Worm (Caenorhabditis elegans) whole organism, L2 larva: Measurements from ENCODE around the gene ZK792.1.

ENCODE experiments used
- C34F6.9 ChIP-seq: fragments of 150-350 bp; optimal IDR thresholded peaks from 2 replicates; lab custom pipeline; 2014; ENCODE audit warnings: missing biosample characterization, missing genetic modification characterization
- F13H6.1 ChIP-seq: sonication (generic microtip); optimal IDR thresholded peaks from 2 replicates; lab custom pipeline; 2016; ENCODE audit warnings: missing genetic modification characterization, missing compliant biosample characterization
- Y55F3AM.14 ChIP-seq: fragments of 200-800 bp; sonication (Bioruptor generic); optimal IDR thresholded peaks from 2 replicates; lab custom pipeline; 2018; ENCODE audit warnings: mild to moderate bottlenecking, missing genetic modification characterization, missing compliant biosample characterization
- ZK546.5 ChIP-seq: sonication (generic microtip); optimal IDR thresholded peaks from 2 replicates; lab custom pipeline; 2017; ENCODE audit warnings: missing biosample characterization, missing genetic modification characterization
- aly-2 ChIP-seq: fragments of 150-350 bp; optimal IDR thresholded peaks from 2 replicates; lab custom pipeline; 2014; ENCODE audit warnings: missing biosample characterization, missing genetic modification characterization
- blmp-1 ChIP-seq: sonication (generic microtip); optimal IDR thresholded peaks from 2 replicates; lab custom pipeline; 2017; ENCODE audit warnings: missing genetic modification characterization, mild to moderate bottlenecking, missing compliant biosample characterization, antibody characterized with exemption, moderate library complexity; ENCODE audit not compliant: insufficient read depth
- ceh-16 ChIP-seq: fragments of 150-350 bp; optimal IDR thresholded peaks from 2 replicates; lab custom pipeline; 2014; ENCODE audit warnings: missing biosample characterization, missing genetic modification characterization
- ceh-82 ChIP-seq: fragments of 150-350 bp; optimal IDR thresholded peaks from 2 replicates; lab custom pipeline; 2014; ENCODE audit warnings: missing biosample characterization, missing genetic modification characterization
- crh-2 ChIP-seq: sonication (generic microtip); optimal IDR thresholded peaks from 2 replicates; lab custom pipeline; 2017; ENCODE audit warnings: missing biosample characterization, missing genetic modification characterization
- egl-27 ChIP-seq: sonication (generic microtip); optimal IDR thresholded peaks from 3 replicates; lab custom pipeline; 2017; ENCODE audit warnings: missing biosample characterization, missing genetic modification reagents, missing genetic modification characterization
- elt-1 ChIP-seq: fragments of 150-350 bp; optimal IDR thresholded peaks from 2 replicates; lab custom pipeline; 2014; ENCODE audit warnings: missing biosample characterization, missing genetic modification characterization
- elt-3 ChIP-seq: sonication (generic microtip); optimal IDR thresholded peaks from 2 replicates; lab custom pipeline; 2017; ENCODE audit warnings: missing biosample characterization, missing genetic modification characterization
- fos-1 ChIP-seq: fragments of 150-350 bp; optimal IDR thresholded peaks from 2 replicates; lab custom pipeline; 2014; ENCODE audit warnings: missing biosample characterization, missing genetic modification characterization
- gmeb-1 ChIP-seq: fragments of 150-350 bp; optimal IDR thresholded peaks from 2 replicates; lab custom pipeline; 2014; ENCODE audit warnings: missing biosample characterization, missing genetic modification characterization
- lin-11 ChIP-seq: fragments of 150-350 bp; sonication (generic microtip); optimal IDR thresholded peaks from 2 replicates; lab custom pipeline; 2014; ENCODE audit warnings: missing biosample characterization, missing genetic modification characterization, inconsistent platforms, mixed read lengths
- lin-13 ChIP-seq: fragments of 150-350 bp; optimal IDR thresholded peaks from 2 replicates; lab custom pipeline; 2014; ENCODE audit warnings: missing biosample characterization, missing genetic modification reagents, missing genetic modification characterization
- lin-39 ChIP-seq: fragments of 150-350 bp; optimal IDR thresholded peaks from 2 replicates; lab custom pipeline; 2014; ENCODE audit warnings: missing biosample characterization, missing genetic modification reagents, missing genetic modification characterization
- lsy-2 ChIP-seq, 2 experiments: fragments of 150-350 bp in 1 of 2; sonication (generic microtip) in 1 of 2; optimal IDR thresholded peaks; 2 replicates each; lab custom pipeline; 2014 to 2017; ENCODE audit warnings: missing biosample characterization in 2 of 2, missing genetic modification characterization in 2 of 2
- mab-5 ChIP-seq: fragments of 150-350 bp; optimal IDR thresholded peaks from 2 replicates; lab custom pipeline; 2014; ENCODE audit warnings: missing biosample characterization, missing genetic modification characterization
- mbf-1 ChIP-seq: sonication (generic microtip); optimal IDR thresholded peaks from 2 replicates; lab custom pipeline; 2017; ENCODE audit warnings: missing biosample characterization, missing genetic modification characterization
- mdl-1 ChIP-seq, 2 experiments: fragments of 150-350 bp in 1 of 2; sonication (generic microtip) in 1 of 2; optimal IDR thresholded peaks; 2 replicates each; lab custom pipeline; 2017; ENCODE audit warnings: missing biosample characterization in 2 of 2, missing genetic modification characterization in 2 of 2
- nhr-10 ChIP-seq: sonication (generic microtip); optimal IDR thresholded peaks from 2 replicates; lab custom pipeline; 2017; ENCODE audit warnings: missing biosample characterization, missing genetic modification characterization
- nhr-11 ChIP-seq: fragments of 150-350 bp; optimal IDR thresholded peaks from 2 replicates; lab custom pipeline; 2014; ENCODE audit warnings: missing biosample characterization, missing genetic modification characterization
- nhr-12 ChIP-seq: fragments of 150-350 bp; optimal IDR thresholded peaks from 2 replicates; lab custom pipeline; 2014; ENCODE audit warnings: missing biosample characterization, missing genetic modification characterization
- nhr-129 ChIP-seq: fragments of 150-350 bp; optimal IDR thresholded peaks from 2 replicates; lab custom pipeline; 2014; ENCODE audit warnings: missing biosample characterization, missing genetic modification characterization
- nhr-21 ChIP-seq: fragments of 150-350 bp; optimal IDR thresholded peaks from 2 replicates; lab custom pipeline; 2014; ENCODE audit warnings: missing biosample characterization, missing genetic modification characterization
- nhr-23 ChIP-seq: fragments of 150-350 bp; optimal IDR thresholded peaks from 2 replicates; lab custom pipeline; 2014; ENCODE audit warnings: missing biosample characterization, missing genetic modification reagents, missing genetic modification characterization
- nhr-25 ChIP-seq: fragments of 150-350 bp; sonication (generic microtip); optimal IDR thresholded peaks from 3 replicates; lab custom pipeline; 2014; ENCODE audit warnings: missing biosample characterization, missing genetic modification characterization
- sem-4 ChIP-seq: fragments of 150-350 bp; optimal IDR thresholded peaks from 2 replicates; lab custom pipeline; 2014; ENCODE audit warnings: missing biosample characterization, missing genetic modification reagents, missing genetic modification characterization
- skn-1 ChIP-seq: sonication (generic microtip); optimal IDR thresholded peaks from 2 replicates; lab custom pipeline; 2017; ENCODE audit warnings: missing biosample characterization, missing genetic modification characterization
- sma-3 ChIP-seq: sonication (generic microtip); optimal IDR thresholded peaks from 2 replicates; lab custom pipeline; 2016; ENCODE audit warnings: missing genetic modification reagents, missing genetic modification characterization, missing compliant biosample characterization
- sma-9 ChIP-seq, 2 experiments: fragments of 150-350 bp in 1 of 2; sonication (generic microtip) in 1 of 2; optimal IDR thresholded peaks; 2 replicates each; lab custom pipeline; 2014 to 2016; ENCODE audit warnings: missing genetic modification characterization in 2 of 2, mild to moderate bottlenecking in 1 of 2, missing biosample characterization in 1 of 2, missing compliant biosample characterization in 1 of 2, missing genetic modification reagents in 1 of 2, moderate library complexity in 1 of 2
- snpc-4 ChIP-seq: fragments of 150-350 bp; optimal IDR thresholded peaks from 2 replicates; lab custom pipeline; 2014; ENCODE audit warnings: missing biosample characterization, missing genetic modification characterization
- unc-39 ChIP-seq: fragments of 150-350 bp; optimal IDR thresholded peaks from 2 replicates; lab custom pipeline; 2014; ENCODE audit warnings: missing biosample characterization, missing genetic modification characterization
- unc-62 ChIP-seq: fragments of 150-350 bp; optimal IDR thresholded peaks from 2 replicates; lab custom pipeline; 2014; ENCODE audit warnings: missing biosample characterization, missing genetic modification reagents, missing genetic modification characterization
- zag-1 ChIP-seq: fragments of 150-350 bp; optimal IDR thresholded peaks from 2 replicates; lab custom pipeline; 2014; ENCODE audit warnings: missing biosample characterization, missing genetic modification characterization
- ztf-11 ChIP-seq: sonication (generic microtip); optimal IDR thresholded peaks from 2 replicates; lab custom pipeline; 2017; ENCODE audit warnings: missing biosample characterization, missing genetic modification characterization
- ztf-4 ChIP-seq: fragments of 150-350 bp; optimal IDR thresholded peaks from 2 replicates; lab custom pipeline; 2014; ENCODE audit warnings: missing biosample characterization, missing genetic modification characterization

The ZK792.1 gene

ce11 chrIV:11693493-11693892 is 33.8 kb downstream of the ZK792.1 start, which contains the start of gene ZK792.12:
TSS of gene ZK792.12 (plus strand) at chrIV:11693793.
- no peak for TF ChIP-seq elt-1 (tag; lab: Kevin White, UChicago)
- TF ChIP-seq nhr-23 = no peak
- no peak for TF ChIP-seq skn-1 (tag; lab: Kevin White, UChicago)
- no peak for TF ChIP-seq mbf-1
- no peak for TF ChIP-seq C34F6.9
- no peak for TF ChIP-seq lin-11 (tag; lab: Kevin White, UChicago)
- no peak for TF ChIP-seq gmeb-1 (tag; lab: Kevin White, UChicago)
- TF ChIP-seq nhr-11 (tag; lab: Kevin White, UChicago) = no peak
- TF ChIP-seq mab-5 (tag; lab: Kevin White, UChicago) = no peak
- no peak for TF ChIP-seq lin-13

- TF ChIP-seq nhr-12 (tag; lab: Kevin White, UChicago) (no peak), crh-2 (no peak), nhr-10 (tag; lab: Kevin White, UChicago) (no peak), blmp-1 (tag; lab: Kevin White, UChicago) (no peak), unc-39 (tag; lab: Kevin White, UChicago) (no peak), ztf-11 (tag; lab: Kevin White, UChicago) (no peak), fos-1 (tag; lab: Kevin White, UChicago) (no peak), nhr-11 (tag; lab: Kevin White, UChicago) (no peak), F13H6.1 (tag; lab: Kevin White, UChicago) (no peak), snpc-4 (tag; lab: Kevin White, UChicago) (no peak), lin-39 (tag; lab: Kevin White, UChicago) (no peak), C34F6.9 (no peak), nhr-23 (no peak), sem-4 (tag; lab: Kevin White, UChicago) (no peak), lin-13 (no peak), Y55F3AM.14 (GFP tag; lab: Kevin White, UChicago) (no peak), ZK546.5 (tag; lab: Kevin White, UChicago) (no peak), egl-27 (tag; lab: Kevin White, UChicago) (no peak), lsy-2 (tag; optimal IDR thresholded peaks at IDR 0.05; lab: Kevin White, UChicago) (no peak)
Observed at ce11 chrIV:11694143-11694542, 34.5 kb downstream of the ZK792.1 start, which contains the start of gene ZK792.7. TSS of gene ZK792.7 (plus strand) at chrIV:11694443.

- TF ChIP-seq lsy-2 (tag; optimal IDR thresholded peaks at IDR 0.05; lab: Kevin White, UChicago) (no peak), ZK546.5 (tag; lab: Kevin White, UChicago) (no peak), elt-3 (no peak), nhr-12 (tag; lab: Kevin White, UChicago) (no peak), aly-2 (no peak), sma-9 (GFP tag; optimal IDR thresholded peaks at IDR 0.05; lab: Kevin White, UChicago) (no peak), sma-9 (tag; optimal IDR thresholded peaks at IDR 0.05; lab: Kevin White, UChicago) (no peak), Y55F3AM.14 (GFP tag; lab: Kevin White, UChicago) (no peak), nhr-10 (tag; lab: Kevin White, UChicago) (no peak), mdl-1 (tag; optimal IDR thresholded peaks at IDR 0.05; lab: Kevin White, UChicago) (no peak), mab-5 (tag; lab: Kevin White, UChicago) (no peak), C34F6.9 (no peak)
Observed at ce11 chrIV:11695634-11696033, 36.0 kb downstream of the ZK792.1 start.

ce11 chrIV:11697514-11697913 is 37.9 kb downstream of the ZK792.1 start:
- TF ChIP-seq lin-11 (tag; lab: Kevin White, UChicago) (no peak), unc-62 (no peak), ceh-82 (no peak)

- peak; percentile 35 for TF ChIP-seq crh-2
- TF ChIP-seq elt-3 = no peak
- TF ChIP-seq gmeb-1 (tag; lab: Kevin White, UChicago) = no peak
- no peak for TF ChIP-seq lsy-2 (tag; optimal IDR thresholded peaks at IDR 0.05; lab: Kevin White, UChicago)
- TF ChIP-seq sma-3 (GFP tag; lab: Kevin White, UChicago) = peak; percentile 24
- no peak for TF ChIP-seq F13H6.1 (tag; lab: Kevin White, UChicago)
- peak; percentile 67 for TF ChIP-seq egl-27 (tag; lab: Kevin White, UChicago)
- TF ChIP-seq ztf-11 (tag; lab: Kevin White, UChicago) = no peak
- TF ChIP-seq fos-1 (tag; lab: Kevin White, UChicago) = peak; percentile 31
- TF ChIP-seq blmp-1 (tag; lab: Kevin White, UChicago) = peak; percentile 93
- no peak for TF ChIP-seq mdl-1 (tag; optimal IDR thresholded peaks at IDR 0.05; lab: Kevin White, UChicago)
- TF ChIP-seq lin-13 = no peak
- no peak for TF ChIP-seq mab-5 (tag; lab: Kevin White, UChicago)
- no peak for TF ChIP-seq mbf-1
- no peak for TF ChIP-seq snpc-4 (tag; lab: Kevin White, UChicago)
- no peak for TF ChIP-seq ztf-4
- no peak for TF ChIP-seq nhr-23
- peak; percentile 13 for TF ChIP-seq sem-4 (tag; lab: Kevin White, UChicago)
- TF ChIP-seq sma-9 (GFP tag; optimal IDR thresholded peaks at IDR 0.05; lab: Kevin White, UChicago) = peak; percentile 26
- no peak for TF ChIP-seq sma-9 (tag; optimal IDR thresholded peaks at IDR 0.05; lab: Kevin White, UChicago)
- no peak for TF ChIP-seq unc-62
- no peak for TF ChIP-seq zag-1 (tag; lab: Kevin White, UChicago)
- TF ChIP-seq lin-11 (tag; lab: Kevin White, UChicago) = no peak
- TF ChIP-seq nhr-21 (tag; lab: Kevin White, UChicago) = peak; percentile 32
- TF ChIP-seq ceh-82 = no peak
- TF ChIP-seq nhr-129 = no peak
- TF ChIP-seq ceh-16 = peak; percentile 28
- peak; percentile 61 for TF ChIP-seq nhr-25 (tag; lab: Kevin White, UChicago)
- TF ChIP-seq skn-1 (tag; lab: Kevin White, UChicago) = no peak
- TF ChIP-seq nhr-12 (tag; lab: Kevin White, UChicago) = no peak
Observed at ce11 chrIV:11700100-11700499, 40.5 kb downstream of the ZK792.1 start.
